Fruit fly (Drosophila melanogaster) S2 (cell line): ENCODE measurements around the gene CG13048.

ENCODE experiments used
- CG8478 ChIP-seq: fragments of >200 bp; optimal IDR thresholded peaks from 2 replicates; lab custom pipeline; 2018
- CTCF ChIP-seq, 2 experiments: fragments of >200 bp; optimal IDR thresholded peaks; 2 replicates each; lab custom pipeline; 2018

DNA sequence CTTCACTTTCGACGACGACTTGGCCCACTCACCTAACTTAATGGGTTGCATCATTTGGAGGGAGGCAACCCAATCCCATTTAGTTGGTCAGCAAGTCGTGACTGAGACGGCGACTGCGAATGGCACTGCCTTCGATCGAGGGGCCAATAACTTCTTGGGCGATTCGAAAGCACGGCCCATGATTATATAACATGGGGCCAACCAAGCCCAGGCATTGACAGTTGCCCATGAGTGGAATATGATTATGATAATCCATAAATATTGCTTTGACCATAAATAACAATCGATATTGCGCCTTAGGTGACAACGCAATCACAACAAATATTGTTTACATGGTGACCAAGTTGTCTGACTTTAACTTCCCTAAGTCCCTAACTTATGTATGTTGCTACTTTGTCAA lies at the start of gene CG13048:
- no peak for TF ChIP-seq CG8478 (lab: Kevin White, UChicago)
- no peak for TF ChIP-seq CTCF (optimal IDR thresholded peaks at IDR 0.05; lab: Kevin White, UChicago)
